Worm (Caenorhabditis elegans) whole organism, L1 larva: Measurements from ENCODE around the gene F52H2.5.

ENCODE experiments used
- C04F5.9 ChIP-seq: sonication (generic microtip); optimal IDR thresholded peaks from 2 replicates; lab custom pipeline; 2016; ENCODE audit warnings: missing genetic modification characterization, missing compliant biosample characterization
- alr-1 ChIP-seq: fragments of 200-800 bp; sonication (Bioruptor generic); optimal IDR thresholded peaks from 2 replicates; lab custom pipeline; 2018; ENCODE audit warnings: borderline replicate concordance, mild to moderate bottlenecking, missing genetic modification characterization, missing compliant biosample characterization
- aly-2 ChIP-seq: fragments of 150-350 bp; optimal IDR thresholded peaks from 2 replicates; lab custom pipeline; 2014; ENCODE audit warnings: missing biosample characterization, missing genetic modification characterization
- ama-1 ChIP-seq: fragments of 150-350 bp; optimal IDR thresholded peaks from 2 replicates; lab custom pipeline; 2014
- ceh-8 ChIP-seq: fragments of 200-800 bp; sonication (Bioruptor generic); optimal IDR thresholded peaks from 2 replicates; lab custom pipeline; 2018; ENCODE audit warnings: mild to moderate bottlenecking, missing genetic modification characterization, moderate library complexity, missing compliant biosample characterization
- ceh-82 ChIP-seq, 3 experiments: fragments of 150-350 bp in 1 of 3; sonication (generic microtip) in 2 of 3; optimal IDR thresholded peaks; 2 replicates each; lab custom pipeline; 2014 to 2017; ENCODE audit warnings: missing biosample characterization in 3 of 3, missing genetic modification characterization in 3 of 3
- ceh-88 ChIP-seq: fragments of 200-800 bp; sonication (Bioruptor generic); IDR thresholded peaks from 2 replicates; pipeline ENCODE4 v1.3.6; 2022; ENCODE audit warnings: missing genetic modification characterization, missing compliant biosample characterization
- ceh-90 ChIP-seq: sonication (generic microtip); optimal IDR thresholded peaks from 2 replicates; lab custom pipeline; 2016; ENCODE audit warnings: missing genetic modification characterization, missing compliant biosample characterization
- dsc-1 ChIP-seq: sonication (generic microtip); optimal IDR thresholded peaks from 2 replicates; lab custom pipeline; 2016; ENCODE audit warnings: mild to moderate bottlenecking, missing genetic modification characterization, missing compliant biosample characterization
- efl-1 ChIP-seq, 4 experiments: fragments of 150-350 bp; optimal IDR thresholded peaks in 3 of 4; peaks in 1 of 4; 1 replicate in 1 of 4; 2 replicates in 3 of 4; lab custom pipeline; 2014; ENCODE audit warnings: missing biosample characterization in 2 of 4, missing genetic modification characterization in 2 of 4, missing genetic modification reagents in 2 of 4
- egl-13 ChIP-seq: sonication (generic microtip); optimal IDR thresholded peaks from 2 replicates; lab custom pipeline; 2016; ENCODE audit warnings: missing genotype, missing genetic modification reagents, missing genetic modification characterization, missing compliant biosample characterization
- fkh-4 ChIP-seq: sonication (generic microtip); optimal IDR thresholded peaks from 2 replicates; lab custom pipeline; 2016; ENCODE audit warnings: missing compliant biosample characterization, missing genetic modification characterization, borderline replicate concordance
- fkh-8 ChIP-seq: sonication (generic microtip); optimal IDR thresholded peaks from 2 replicates; lab custom pipeline; 2016; ENCODE audit warnings: mild to moderate bottlenecking, missing genetic modification characterization, missing compliant biosample characterization
- fos-1 ChIP-seq: fragments of 150-350 bp; optimal IDR thresholded peaks from 2 replicates; lab custom pipeline; 2014; ENCODE audit warnings: missing biosample characterization, missing genetic modification characterization
- grh-1 ChIP-seq: fragments of 200-800 bp; sonication (Bioruptor generic); IDR thresholded peaks from 2 replicates; pipeline ENCODE4 v1.3.6; 2022; ENCODE audit warnings: missing genetic modification reagents, missing genetic modification characterization, missing compliant biosample characterization
- hlh-4 ChIP-seq: sonication (generic microtip); optimal IDR thresholded peaks from 2 replicates; lab custom pipeline; 2016; ENCODE audit warnings: mild to moderate bottlenecking, missing genetic modification characterization, missing compliant biosample characterization
- hpl-2 ChIP-seq: fragments of 150-350 bp; optimal IDR thresholded peaks from 2 replicates; lab custom pipeline; 2014; ENCODE audit warnings: missing biosample characterization, missing genetic modification reagents, missing genetic modification characterization
- jun-1 ChIP-seq: fragments of 150-350 bp; optimal IDR thresholded peaks from 2 replicates; lab custom pipeline; 2014; ENCODE audit warnings: missing biosample characterization, missing genetic modification reagents, missing genetic modification characterization
- lin-13 ChIP-seq: fragments of 150-350 bp; optimal IDR thresholded peaks from 2 replicates; lab custom pipeline; 2014; ENCODE audit warnings: missing biosample characterization, missing genetic modification reagents, missing genetic modification characterization
- lin-14 ChIP-seq: fragments of 200-800 bp; sonication (Bioruptor generic); optimal IDR thresholded peaks from 2 replicates; lab custom pipeline; 2018; ENCODE audit warnings: mild to moderate bottlenecking, missing genetic modification characterization, moderate library complexity, missing compliant biosample characterization
- lin-35 ChIP-seq, 2 experiments: fragments of 150-350 bp; optimal IDR thresholded peaks; 2 replicates each; lab custom pipeline; 2014; ENCODE audit warnings: missing biosample characterization in 2 of 2, missing genetic modification characterization in 2 of 2, missing genetic modification reagents in 2 of 2
- lir-3 ChIP-seq: sonication (generic microtip); optimal IDR thresholded peaks from 2 replicates; lab custom pipeline; 2016; ENCODE audit warnings: mild to moderate bottlenecking, missing genetic modification characterization, moderate library complexity, missing compliant biosample characterization; ENCODE audit not compliant: poor library complexity
- lsy-2 ChIP-seq, 2 experiments: fragments of 150-350 bp; optimal IDR thresholded peaks; 2 replicates each; lab custom pipeline; 2014; ENCODE audit warnings: missing biosample characterization in 2 of 2, missing genetic modification characterization in 2 of 2
- mab-9 ChIP-seq: fragments of 200-800 bp; sonication (Bioruptor generic); IDR thresholded peaks from 2 replicates; pipeline ENCODE4 v1.3.6; 2022; ENCODE audit warnings: missing genetic modification reagents, missing genetic modification characterization, missing compliant biosample characterization
- mef-2 ChIP-seq: fragments of 150-350 bp; optimal IDR thresholded peaks from 2 replicates; lab custom pipeline; 2014; ENCODE audit warnings: missing biosample characterization, missing genetic modification characterization
- nhr-12 ChIP-seq: sonication (generic microtip); optimal IDR thresholded peaks from 2 replicates; lab custom pipeline; 2017; ENCODE audit warnings: missing biosample characterization, missing genetic modification characterization
- nhr-20 ChIP-seq: sonication (generic microtip); optimal IDR thresholded peaks from 2 replicates; lab custom pipeline; 2016; ENCODE audit warnings: mild to moderate bottlenecking, missing genetic modification characterization, missing compliant biosample characterization
- nhr-28 ChIP-seq: fragments of 150-350 bp; optimal IDR thresholded peaks from 2 replicates; lab custom pipeline; 2014; ENCODE audit warnings: missing biosample characterization, missing genetic modification characterization
- nhr-47 ChIP-seq: sonication (generic microtip); optimal IDR thresholded peaks from 2 replicates; lab custom pipeline; 2016; ENCODE audit warnings: mild to moderate bottlenecking, missing genetic modification characterization, moderate library complexity, missing compliant biosample characterization
- nhr-71 ChIP-seq: sonication (generic microtip); optimal IDR thresholded peaks from 2 replicates; lab custom pipeline; 2016; ENCODE audit warnings: mild to moderate bottlenecking, missing genetic modification characterization, moderate library complexity, missing compliant biosample characterization
- nhr-76 ChIP-seq: sonication (generic microtip); optimal IDR thresholded peaks from 2 replicates; lab custom pipeline; 2017; ENCODE audit warnings: missing biosample characterization, missing genetic modification characterization
- pax-3 ChIP-seq: fragments of 200-800 bp; sonication (Bioruptor generic); optimal IDR thresholded peaks from 2 replicates; lab custom pipeline; 2018; ENCODE audit warnings: mild to moderate bottlenecking, missing genetic modification characterization, moderate library complexity, missing compliant biosample characterization
- snu-23 ChIP-seq: sonication (generic microtip); optimal IDR thresholded peaks from 2 replicates; lab custom pipeline; 2016; ENCODE audit warnings: missing genetic modification characterization, missing compliant biosample characterization
- sox-4 ChIP-seq: sonication (generic microtip); optimal IDR thresholded peaks from 2 replicates; lab custom pipeline; 2016; ENCODE audit warnings: missing genetic modification characterization, missing compliant biosample characterization
- sptf-1 ChIP-seq: fragments of 150-350 bp; optimal IDR thresholded peaks from 2 replicates; lab custom pipeline; 2014; ENCODE audit warnings: missing biosample characterization, missing genetic modification characterization
- swsn-7 ChIP-seq: sonication (generic microtip); optimal IDR thresholded peaks from 2 replicates; lab custom pipeline; 2016; ENCODE audit warnings: missing genetic modification characterization, missing compliant biosample characterization
- tbx-2 ChIP-seq: sonication (generic microtip); optimal IDR thresholded peaks from 2 replicates; lab custom pipeline; 2016; ENCODE audit warnings: missing genetic modification characterization, missing compliant biosample characterization
- tlp-1 ChIP-seq: fragments of 150-350 bp; optimal IDR thresholded peaks from 2 replicates; lab custom pipeline; 2014; ENCODE audit warnings: missing biosample characterization, missing genetic modification characterization
- unc-62 ChIP-seq: fragments of 150-350 bp; optimal IDR thresholded peaks from 2 replicates; lab custom pipeline; 2014; ENCODE audit warnings: missing biosample characterization, missing genetic modification reagents, missing genetic modification characterization
- unc-86 ChIP-seq: sonication (generic microtip); optimal IDR thresholded peaks from 2 replicates; lab custom pipeline; 2016; ENCODE audit warnings: missing genetic modification characterization, missing compliant biosample characterization
- xbp-1 ChIP-seq: sonication (generic microtip); optimal IDR thresholded peaks from 2 replicates; lab custom pipeline; 2016; ENCODE audit warnings: missing genetic modification characterization, missing compliant biosample characterization
- ztf-11 ChIP-seq, 2 experiments: sonication (generic microtip); optimal IDR thresholded peaks; 2 replicates each; lab custom pipeline; 2016 to 2017; ENCODE audit warnings: missing genetic modification characterization in 2 of 2, missing biosample characterization in 1 of 2, missing compliant biosample characterization in 1 of 2
- ztf-4 ChIP-seq: fragments of 150-350 bp; optimal IDR thresholded peaks from 2 replicates; lab custom pipeline; 2014; ENCODE audit warnings: missing biosample characterization, missing genetic modification characterization

Gene F52H2.5

DNA sequence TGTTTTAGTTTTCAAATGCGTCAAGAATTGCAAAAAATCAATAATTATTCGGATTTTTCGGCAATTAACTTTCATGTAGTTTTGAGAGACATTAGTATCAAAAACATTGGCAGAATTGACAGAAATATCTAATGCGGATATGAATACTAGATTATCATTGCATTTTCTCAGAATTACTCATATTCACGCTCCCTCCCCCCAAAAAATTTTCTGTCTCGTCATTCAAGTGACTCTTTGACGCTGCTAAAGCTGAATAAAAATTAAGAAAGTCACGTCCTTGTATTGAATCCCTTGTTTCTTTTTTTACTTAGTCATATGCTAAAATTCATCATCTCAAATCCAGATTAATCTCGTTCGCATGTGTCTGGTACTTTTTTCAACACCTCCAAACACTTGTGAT, 36.7 kb upstream of the F52H2.5 start:
- no peak for TF ChIP-seq unc-62
- TF ChIP-seq nhr-47 (tag; lab: Kevin White, UChicago) = peak; percentile 79
- no peak for TF ChIP-seq nhr-76 (tag; lab: Kevin White, UChicago)
- peak; percentile 10 for TF ChIP-seq snu-23 (GFP tag; lab: Kevin White, UChicago)
- no peak for TF ChIP-seq tlp-1 (tag; lab: Kevin White, UChicago)
- TF ChIP-seq lsy-2 (tag; optimal IDR thresholded peaks at IDR 0.05; lab: Kevin White, UChicago) = peak in 1 of 2 experiments; percentile 22
- peak; percentile 74 for TF ChIP-seq nhr-71
- TF ChIP-seq hlh-4 = peak; percentile 18
- TF ChIP-seq aly-2 = no peak
- TF ChIP-seq C04F5.9 = no peak
- no peak for TF ChIP-seq ceh-90 (tag; lab: Kevin White, UChicago)
- no peak for TF ChIP-seq alr-1 (tag; lab: Kevin White, UChicago)
- TF ChIP-seq xbp-1 (tag; lab: Kevin White, UChicago) = peak; percentile 9
- peak; percentile 66 for TF ChIP-seq fos-1 (tag; lab: Kevin White, UChicago)
- TF ChIP-seq nhr-12 (tag; lab: Kevin White, UChicago) = no peak
- TF ChIP-seq dsc-1 (tag; lab: Kevin White, UChicago) = peak; percentile 98
- TF ChIP-seq fkh-8 (tag; lab: Kevin White, UChicago) = peak; percentile 95
- no peak for TF ChIP-seq hpl-2 (GFP tag; lab: Kevin White, UChicago)
- TF ChIP-seq unc-86 (tag; lab: Kevin White, UChicago) = peak; percentile 10
- TF ChIP-seq mef-2 (tag; lab: Kevin White, UChicago) = no peak
- TF ChIP-seq lin-35 (GFP tag; optimal IDR thresholded peaks at IDR 0.05; lab: Kevin White, UChicago) = peak in 1 of 2 experiments; percentile 2
- TF ChIP-seq nhr-28 = no peak
- no peak for TF ChIP-seq lin-13 (GFP tag; lab: Kevin White, UChicago)
- peak; percentile 62 for TF ChIP-seq lin-14 (GFP tag; lab: Kevin White, UChicago)
- no peak for TF ChIP-seq ama-1 (lab: Kevin White, UChicago)
- peak; percentile 69 for TF ChIP-seq ceh-8 (GFP tag; lab: Kevin White, UChicago)
- TF ChIP-seq efl-1 (optimal IDR thresholded peaks at IDR 0.05; lab: Kevin White, UChicago) = no peak
- TF ChIP-seq efl-1 (GFP tag; optimal IDR thresholded peaks at IDR 0.05 in 1 of 2; lab: Kevin White, UChicago) = no peak
- TF ChIP-seq nhr-20 (tag; lab: Kevin White, UChicago) = peak; percentile 36
- no peak for TF ChIP-seq mab-9 (GFP tag; lab: Robert Waterston, UW)
- no peak for TF ChIP-seq ztf-11 (tag; optimal IDR thresholded peaks at IDR 0.05; lab: Kevin White, UChicago)
- TF ChIP-seq fkh-4 (tag; lab: Kevin White, UChicago) = peak; percentile 59
- TF ChIP-seq grh-1 (GFP tag; lab: Robert Waterston, UW) = no peak
- peak; percentile 82 for TF ChIP-seq egl-13
- no peak for TF ChIP-seq lir-3 (tag; lab: Kevin White, UChicago)
- TF ChIP-seq pax-3 (tag; lab: Kevin White, UChicago) = peak; percentile 79
- TF ChIP-seq ceh-88 (GFP tag; lab: Robert Waterston, UW) = no peak
- TF ChIP-seq tbx-2 (tag; lab: Kevin White, UChicago) = no peak
- TF ChIP-seq sox-4 (tag; lab: Kevin White, UChicago) = peak; percentile 85
- no peak for TF ChIP-seq ztf-4 (tag; lab: Kevin White, UChicago)
- TF ChIP-seq ceh-82 (tag; optimal IDR thresholded peaks at IDR 0.05; lab: Kevin White, UChicago) = no peak
- peak; percentile 41 for TF ChIP-seq swsn-7 (tag; lab: Kevin White, UChicago)
- no peak for TF ChIP-seq sptf-1 (tag; lab: Kevin White, UChicago)
- TF ChIP-seq jun-1 (tag; lab: Kevin White, UChicago) = no peak
- TF ChIP-seq, all 84 proteins: peak for 19

- no peak for TF ChIP-seq ceh-82 (tag; optimal IDR thresholded peaks at IDR 0.05; lab: Kevin White, UChicago)
- no peak for TF ChIP-seq efl-1 (optimal IDR thresholded peaks at IDR 0.05; lab: Kevin White, UChicago)
- TF ChIP-seq efl-1 (GFP tag; optimal IDR thresholded peaks at IDR 0.05 in 1 of 2; lab: Kevin White, UChicago) = peak in 1 of 2 experiments; percentile 93
Measured at ce11 chrX:2595757-2596059, 35.8 kb upstream of the F52H2.5 start.
